Fruit fly (Drosophila melanogaster): ENCODE results near the gene CG7309.

CG7309 gene

dm6 chr2L:10908793-10909192 lies at the start of gene CG7309:
CG7309 (minus strand) TSS chr2L:10908893.
- TF ChIP-seq noc (tag; optimal IDR thresholded peaks at IDR 0.05), result no peak

- no peak for TF ChIP-seq noc (tag; optimal IDR thresholded peaks at IDR 0.05)
Observed at dm6 chr2L:10940196-10940595, 31.5 kb upstream of the CG7309 start.

dm6 chr2L:10936362-10936761 lies 27.7 kb upstream of the CG7309 start, which contains the start of gene CG14072:
CG14072 (plus strand) TSS chr2L:10936662.
- no peak for TF ChIP-seq noc (tag; optimal IDR thresholded peaks at IDR 0.05)

- TF ChIP-seq noc (tag; optimal IDR thresholded peaks at IDR 0.05), result no peak
Observed at dm6 chr2L:10910548-10910947, 1.9 kb upstream of the CG7309 start, which contains the start of gene CG14069. CG14069 (minus strand) TSS chr2L:10910648.

dm6 chr2L:10901685-10902084 lies 7.0 kb downstream of the CG7309 start, which contains the start of gene CG14070:
CG14070 (minus strand) TSS chr2L:10901785.
- TF ChIP-seq noc (tag; optimal IDR thresholded peaks at IDR 0.05), result no peak

- TF ChIP-seq noc (tag; optimal IDR thresholded peaks at IDR 0.05), result no peak
Observed at dm6 chr2L:10888827-10889226, 19.9 kb downstream of the CG7309 start, which contains the start of gene CG14071. CG14071 (minus strand) TSS chr2L:10888927.

dm6 chr2L:10869867-10870266 lies 38.8 kb downstream of the CG7309 start, which contains the start of gene CG12517:
CG12517 (plus strand) TSS chr2L:10870167.
- TF ChIP-seq noc (tag; optimal IDR thresholded peaks at IDR 0.05), result no peak

- no peak for TF ChIP-seq noc (tag; optimal IDR thresholded peaks at IDR 0.05)
Observed at dm6 chr2L:10858064-10859047, 50.3 kb downstream of the CG7309 start, which contains the start of the genes aurB and Stam. aurB (minus strand) TSS chr2L:10858094. Stam (plus strand) TSS chr2L:10858536.

- TF ChIP-seq noc (tag; optimal IDR thresholded peaks at IDR 0.05), result peak; percentile 4
Observed at dm6 chr2L:10856328-10856942, 52.3 kb downstream of the CG7309 start, which contains the start of gene Dnz1. Dnz1 (minus strand) TSS chr2L:10856644.

Data from whole organism, larva.